Fruit fly (Drosophila melanogaster): ENCODE data around the gene spidey.

DNA sequence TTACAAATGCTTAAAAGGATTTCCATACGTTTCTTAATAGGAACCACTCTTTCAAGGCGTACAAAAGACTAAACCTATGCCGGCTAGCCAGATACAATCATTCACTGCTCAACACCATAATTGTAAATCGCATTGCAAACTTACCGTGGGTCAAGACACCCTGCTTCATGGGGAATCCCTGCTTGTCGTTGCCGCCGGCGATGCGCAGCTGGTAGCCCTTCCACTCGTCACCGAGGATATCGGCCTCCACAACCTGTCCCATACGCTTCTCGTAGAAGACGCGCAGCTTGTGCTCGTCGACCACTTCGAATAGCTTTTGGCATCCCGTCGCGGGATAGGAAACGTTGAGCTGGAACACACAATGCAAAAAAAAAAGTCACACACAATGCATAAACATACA is 8.1 kb upstream of the spidey start:
- no peak for TF ChIP-seq Hr78 (GFP tag; optimal IDR thresholded peaks at IDR 0.05)
- TF ChIP-seq CG9705 (GFP tag; optimal IDR thresholded peaks at IDR 0.05): no peak
- no peak for TF ChIP-seq foxo (GFP tag; optimal IDR thresholded peaks at IDR 0.05)
- no peak for TF ChIP-seq Jra (GFP tag; optimal IDR thresholded peaks at IDR 0.05)
- TF ChIP-seq Rel (GFP tag; optimal IDR thresholded peaks at IDR 0.05): no peak
- TF ChIP-seq Rel (tag; optimal IDR thresholded peaks at IDR 0.05): peak; percentile 88
- no peak for TF ChIP-seq psq (GFP tag; optimal IDR thresholded peaks at IDR 0.05)
- no peak for TF ChIP-seq lola (GFP tag; optimal IDR thresholded peaks at IDR 0.05)

Data from whole organism, wandering third instar larva.